Worm (Caenorhabditis elegans) whole organism, L2 larva: ENCODE results near the gene cpl-1.

ENCODE experiments used
- ceh-82 ChIP-seq: fragments of 150-350 bp; optimal IDR thresholded peaks from 2 replicates; lab custom pipeline; 2014; ENCODE audit warnings: missing biosample characterization, missing genetic modification characterization
- mab-5 ChIP-seq: fragments of 150-350 bp; optimal IDR thresholded peaks from 2 replicates; lab custom pipeline; 2014; ENCODE audit warnings: missing biosample characterization, missing genetic modification characterization

- no peak for TF ChIP-seq ceh-82 (tag; lab: Kevin White, UChicago)
- TF ChIP-seq mab-5: no peak
These were observed 9.2 kb upstream of the cpl-1 start for ce11 chrV:16604301-16604700.
